Worm (Caenorhabditis elegans): ENCODE results near the gene kup-1.

DNA sequence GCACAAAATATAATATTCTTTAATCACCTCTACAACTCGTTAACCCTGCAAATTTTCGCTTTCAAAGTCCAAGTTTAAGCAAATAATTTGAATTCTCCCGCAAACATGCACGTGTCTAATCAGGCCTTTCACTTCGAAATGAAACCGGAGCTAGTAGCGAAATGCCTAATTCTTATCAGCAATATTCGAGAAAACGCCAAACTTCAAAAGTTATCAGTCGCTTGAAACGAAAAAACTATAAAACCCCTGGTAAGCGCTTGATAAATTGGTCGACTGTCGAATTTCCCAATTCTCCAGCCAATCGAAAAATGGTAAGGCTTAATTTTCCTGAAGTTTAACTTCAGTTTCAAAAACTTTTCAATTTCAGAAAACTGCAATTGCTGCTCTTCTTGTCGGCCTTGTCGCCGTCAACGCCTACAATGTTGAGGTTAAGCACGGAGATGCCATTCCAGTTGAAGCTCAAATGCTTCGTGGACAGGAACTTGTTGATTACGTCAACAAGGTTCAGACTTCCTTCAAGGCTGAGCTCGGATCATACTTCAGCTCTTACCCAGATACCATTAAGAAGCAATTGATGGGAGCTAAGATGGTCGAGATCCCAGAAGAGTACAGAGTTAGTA lies 37.7 kb downstream of the kup-1 start, which contains the start of gene cpr-9:
- TF ChIP-seq pha-4 (tag; optimal IDR thresholded peaks at IDR 0.05), result no peak
- no peak for TF ChIP-seq T23F11.4 (GFP tag; optimal IDR thresholded peaks at IDR 0.05)

All from whole organism, late embryonic.